Worm (Caenorhabditis elegans) whole organism, L2 larva: ENCODE results near the gene oig-4.

Experiments
- R02D3.7 ChIP-seq: fragments of 150-350 bp; optimal IDR thresholded peaks from 2 replicates; lab custom pipeline; 2014; ENCODE audit warnings: missing biosample characterization, missing genetic modification characterization
- Y55F3AM.14 ChIP-seq: fragments of 200-800 bp; sonication (Bioruptor generic); optimal IDR thresholded peaks from 2 replicates; lab custom pipeline; 2018; ENCODE audit warnings: mild to moderate bottlenecking, missing genetic modification characterization, missing compliant biosample characterization
- dmd-4 ChIP-seq: sonication (generic microtip); optimal IDR thresholded peaks from 2 replicates; lab custom pipeline; 2017; ENCODE audit warnings: missing biosample characterization, missing genetic modification characterization
- lsy-2 ChIP-seq, 2 experiments: fragments of 150-350 bp in 1 of 2; sonication (generic microtip) in 1 of 2; optimal IDR thresholded peaks; 2 replicates each; lab custom pipeline; 2014 to 2017; ENCODE audit warnings: missing biosample characterization in 2 of 2, missing genetic modification characterization in 2 of 2
- unc-62 ChIP-seq: fragments of 150-350 bp; optimal IDR thresholded peaks from 2 replicates; lab custom pipeline; 2014; ENCODE audit warnings: missing biosample characterization, missing genetic modification reagents, missing genetic modification characterization

ce11 chrII:7607953-7608352, 5.4 kb upstream of the oig-4 start, which contains the start of gene lips-17:
- no peak for TF ChIP-seq R02D3.7 (tag; lab: Kevin White, UChicago)
- TF ChIP-seq Y55F3AM.14 (GFP tag; lab: Kevin White, UChicago) = no peak
- TF ChIP-seq dmd-4 (tag; lab: Kevin White, UChicago) = no peak
- no peak for TF ChIP-seq lsy-2 (tag; optimal IDR thresholded peaks at IDR 0.05; lab: Kevin White, UChicago)
- TF ChIP-seq unc-62 (GFP tag; lab: Kevin White, UChicago) = no peak
